Worm (Caenorhabditis elegans) whole organism, young adult: Measurements from ENCODE around the gene T21B4.3.

Experiments used
- B0261.1 ChIP-seq: sonication (generic microtip); optimal IDR thresholded peaks from 2 replicates; lab custom pipeline; 2016; ENCODE audit warnings: mild to moderate bottlenecking, missing genetic modification characterization, moderate library complexity, missing compliant biosample characterization
- F10E7.11 ChIP-seq: sonication (generic microtip); optimal IDR thresholded peaks from 2 replicates; lab custom pipeline; 2017; ENCODE audit warnings: mild to moderate bottlenecking, missing genetic modification characterization, moderate library complexity, missing compliant biosample characterization
- F52B5.7 ChIP-seq: sonication (generic microtip); optimal IDR thresholded peaks from 2 replicates; lab custom pipeline; 2016; ENCODE audit warnings: mild to moderate bottlenecking, missing genetic modification characterization, missing compliant biosample characterization
- F57A8.1 ChIP-seq: fragments of 200-800 bp; sonication (Bioruptor generic); optimal IDR thresholded peaks from 2 replicates; lab custom pipeline; 2018; ENCODE audit warnings: mild to moderate bottlenecking, missing genetic modification characterization, moderate library complexity, missing compliant biosample characterization
- attf-5 ChIP-seq: fragments of 200-800 bp; sonication (Bioruptor generic); optimal IDR thresholded peaks from 2 replicates; lab custom pipeline; 2018; ENCODE audit warnings: mild to moderate bottlenecking, missing genetic modification characterization, missing compliant biosample characterization
- ccch-3 ChIP-seq: fragments of 200-800 bp; sonication (Bioruptor generic); optimal IDR thresholded peaks from 2 replicates; lab custom pipeline; 2018; ENCODE audit warnings: mild to moderate bottlenecking, missing genetic modification characterization, missing compliant biosample characterization
- die-1 ChIP-seq: sonication (generic microtip); optimal IDR thresholded peaks from 2 replicates; lab custom pipeline; 2016; ENCODE audit warnings: missing genotype, mild to moderate bottlenecking, missing genetic modification characterization, missing compliant biosample characterization
- fkh-3 ChIP-seq: sonication (generic microtip); optimal IDR thresholded peaks from 2 replicates; lab custom pipeline; 2016; ENCODE audit warnings: mild to moderate bottlenecking, missing genetic modification characterization, missing compliant biosample characterization
- hsf-1 ChIP-seq: fragments of 200-800 bp; sonication (Bioruptor generic); IDR thresholded peaks from 2 replicates; pipeline ENCODE4 v1.3.6; 2022; ENCODE audit warnings: missing genetic modification reagents, missing genetic modification characterization, missing compliant biosample characterization
- let-607 ChIP-seq, 2 experiments: fragments of 200-800 bp in 1 of 2; sonication (Bioruptor generic) in 1 of 2; sonication (generic microtip) in 1 of 2; optimal IDR thresholded peaks; 2 replicates each; lab custom pipeline; 2016 to 2018; ENCODE audit warnings: mild to moderate bottlenecking in 2 of 2, missing compliant biosample characterization in 2 of 2, missing genetic modification characterization in 2 of 2, moderate library complexity in 2 of 2, missing genotype in 1 of 2
- lin-26 ChIP-seq: fragments of 200-800 bp; sonication (Bioruptor generic); IDR thresholded peaks from 2 replicates; pipeline ENCODE4 v1.3.6; 2022; ENCODE audit warnings: missing genetic modification reagents, missing genetic modification characterization, missing compliant biosample characterization
- mes-4 ChIP-seq: sonication (generic microtip); optimal IDR thresholded peaks from 2 replicates; lab custom pipeline; 2016; ENCODE audit warnings: missing genotype, missing genetic modification characterization, missing compliant biosample characterization
- mxl-1 ChIP-seq: sonication (generic microtip); optimal IDR thresholded peaks from 2 replicates; lab custom pipeline; 2016; ENCODE audit warnings: missing genetic modification characterization, missing compliant biosample characterization
- snpc-1.1 ChIP-seq: sonication (generic microtip); optimal IDR thresholded peaks from 2 replicates; lab custom pipeline; 2017; ENCODE audit warnings: missing genetic modification characterization, mild to moderate bottlenecking, missing compliant biosample characterization, antibody characterized with exemption, moderate library complexity, missing genotype, missing genetic modification reagents; ENCODE audit not compliant: insufficient read depth
- unc-130 ChIP-seq: sonication (generic microtip); optimal IDR thresholded peaks from 2 replicates; lab custom pipeline; 2016; ENCODE audit warnings: missing genetic modification reagents, missing genetic modification characterization, missing compliant biosample characterization
- zfh-2 ChIP-seq: fragments of 200-800 bp; sonication (Bioruptor generic); conservative IDR thresholded peaks from 2 replicates; pipeline ENCODE4 v1.3.6; 2022; ENCODE audit warnings: missing genetic modification reagents, missing genetic modification characterization, missing compliant biosample characterization
- ztf-3 ChIP-seq: fragments of 200-800 bp; sonication (Bioruptor generic); optimal IDR thresholded peaks from 2 replicates; lab custom pipeline; 2018; ENCODE audit warnings: mild to moderate bottlenecking, missing genetic modification characterization, missing compliant biosample characterization

The T21B4.3 gene

DNA sequence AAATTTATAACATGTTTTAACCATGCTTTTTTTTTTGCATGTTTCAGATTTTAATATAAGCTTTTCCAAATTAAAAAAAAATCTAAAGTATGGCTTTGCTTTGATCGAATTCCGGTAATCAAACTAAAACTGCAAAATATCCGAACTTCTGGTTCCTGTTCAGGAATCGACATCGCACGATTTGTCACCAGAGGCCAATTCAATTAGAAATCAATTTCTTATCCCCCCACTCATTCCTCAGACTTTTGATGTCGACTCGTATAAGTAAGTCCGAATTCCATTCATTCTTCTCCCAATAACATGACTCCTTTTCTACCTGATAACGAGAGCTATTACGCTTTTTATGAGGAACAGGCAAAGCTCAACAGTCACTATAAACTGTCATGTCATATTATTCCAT, 48.6 kb downstream of the T21B4.3 start, which contains the start of gene srh-27:
Gene srh-27 (plus strand): TSS at position 301 of the 400 bp plus-strand sequence.
- TF ChIP-seq attf-5 (GFP tag; lab: Kevin White, UChicago) (no peak), fkh-3 (no peak), unc-130 (GFP tag; lab: Kevin White, UChicago) (no peak), mxl-1 (tag; lab: Kevin White, UChicago) (no peak), hsf-1 (GFP tag; lab: Robert Waterston, UW) (no peak), F10E7.11 (tag; lab: Kevin White, UChicago) (no peak), zfh-2 (GFP tag; lab: Robert Waterston, UW) (no peak), lin-26 (GFP tag; lab: Robert Waterston, UW) (no peak), B0261.1 (tag; lab: Kevin White, UChicago) (no peak), die-1 (no peak), ztf-3 (no peak), mes-4 (tag; lab: Kevin White, UChicago) (no peak), ccch-3 (GFP tag; lab: Kevin White, UChicago) (no peak), snpc-1.1 (tag; lab: Kevin White, UChicago) (no peak), F57A8.1 (GFP tag; lab: Kevin White, UChicago) (no peak), F52B5.7 (no peak), let-607 (tag; optimal IDR thresholded peaks at IDR 0.05; lab: Kevin White, UChicago) (no peak)
- TF ChIP-seq, all 124 proteins: peak for 0
